Worm (Caenorhabditis elegans) whole organism, young adult: ENCODE results near the gene srt-41.
"Not testable (repeated sequence)": the region's sequence is repeated elsewhere in the genome, so short reads cannot be mapped to it uniquely, and the experiment has no call there.

Experiments used
- C17E4.6 ChIP-seq: fragments of 200-800 bp; sonication (Bioruptor generic); IDR thresholded peaks from 2 replicates; pipeline ENCODE4 v1.3.6; 2022; ENCODE audit warnings: missing genetic modification reagents, missing genetic modification characterization, missing compliant biosample characterization
- D2030.7 ChIP-seq: fragments of 200-800 bp; sonication (Bioruptor generic); IDR thresholded peaks from 2 replicates; pipeline ENCODE4 v1.3.6; 2022; ENCODE audit warnings: missing genetic modification reagents, missing genetic modification characterization, missing compliant biosample characterization
- cebp-1 ChIP-seq, 2 experiments: fragments of 200-800 bp in 1 of 2; sonication (Bioruptor generic) in 1 of 2; sonication (generic microtip) in 1 of 2; IDR thresholded peaks in 1 of 2; optimal IDR thresholded peaks in 1 of 2; 2 replicates each; pipeline versions ENCODE4 v1.3.6 to Lab custom; 2017 to 2022; ENCODE audit warnings: missing compliant biosample characterization in 2 of 2, missing genetic modification characterization in 2 of 2, mild to moderate bottlenecking in 1 of 2, missing genetic modification reagents in 1 of 2, moderate library complexity in 1 of 2
- ets-4 ChIP-seq: fragments of 200-800 bp; sonication (Bioruptor generic); optimal IDR thresholded peaks from 2 replicates; lab custom pipeline; 2018; ENCODE audit warnings: mild to moderate bottlenecking, missing genetic modification characterization, missing compliant biosample characterization
- hlh-26 ChIP-seq: fragments of 200-800 bp; sonication (Bioruptor generic); conservative IDR thresholded peaks from 2 replicates; pipeline ENCODE4 v1.3.6; 2022; ENCODE audit warnings: missing genetic modification reagents, missing genetic modification characterization, missing compliant biosample characterization
- nhr-27 ChIP-seq: fragments of 200-800 bp; sonication (Bioruptor generic); optimal IDR thresholded peaks from 2 replicates; lab custom pipeline; 2018; ENCODE audit warnings: mild to moderate bottlenecking, missing genetic modification characterization, moderate library complexity, missing compliant biosample characterization
- sea-2 ChIP-seq: fragments of 200-800 bp; sonication (Bioruptor generic); IDR thresholded peaks from 2 replicates; pipeline ENCODE4 v1.3.6; 2022; ENCODE audit warnings: missing genetic modification characterization, missing compliant biosample characterization
- snpc-4 ChIP-seq, 5 experiments: fragments of 150-350 bp in 1 of 5; sonication (generic microtip) in 4 of 5; optimal IDR thresholded peaks; 2 replicates each; lab custom pipeline; 2014 to 2018; ENCODE audit warnings: missing genetic modification characterization in 5 of 5, missing biosample characterization in 3 of 5, antibody characterized with exemption in 2 of 5, mild to moderate bottlenecking in 2 of 5, missing compliant biosample characterization in 2 of 5, missing genotype in 2 of 5, moderate library complexity in 2 of 5, missing genetic modification reagents in 1 of 5
- unc-130 ChIP-seq: sonication (generic microtip); optimal IDR thresholded peaks from 2 replicates; lab custom pipeline; 2016; ENCODE audit warnings: missing genetic modification reagents, missing genetic modification characterization, missing compliant biosample characterization
- zim-3 ChIP-seq: sonication (generic microtip); optimal IDR thresholded peaks from 2 replicates; lab custom pipeline; 2017; ENCODE audit warnings: mild to moderate bottlenecking, missing genetic modification characterization, moderate library complexity, missing compliant biosample characterization
- ztf-25 ChIP-seq: fragments of 200-800 bp; sonication (Bioruptor generic); IDR thresholded peaks from 2 replicates; pipeline ENCODE4 v1.3.6; 2022; ENCODE audit warnings: missing genetic modification reagents, missing genetic modification characterization, missing compliant biosample characterization
- ztf-3 ChIP-seq: fragments of 200-800 bp; sonication (Bioruptor generic); optimal IDR thresholded peaks from 2 replicates; lab custom pipeline; 2018; ENCODE audit warnings: mild to moderate bottlenecking, missing genetic modification characterization, missing compliant biosample characterization

DNA sequence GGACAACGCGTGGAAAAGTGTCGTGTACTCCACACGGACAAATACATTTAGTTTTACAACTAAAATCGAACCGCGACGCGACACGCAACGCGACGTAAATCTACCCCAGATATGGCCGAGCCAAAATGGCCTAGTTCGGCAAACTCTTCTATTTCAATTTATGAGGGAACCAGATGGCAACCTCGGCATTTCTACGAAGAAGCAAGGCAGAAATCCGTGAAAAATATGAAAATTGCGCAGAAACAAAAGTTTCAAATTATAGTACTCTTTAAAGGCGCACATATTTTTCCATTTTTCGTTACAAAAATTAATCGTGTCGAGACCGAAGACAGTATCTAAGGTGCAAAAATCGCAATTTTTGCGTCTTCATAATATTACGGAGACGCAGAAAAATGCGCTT lies 11.8 kb upstream of the srt-41 start, which contains the start of gene Y46H3A.5:
- not testable (repeated sequence) for TF ChIP-seq ztf-25 (GFP tag; lab: Robert Waterston, UW); snpc-4 (GFP tag; optimal IDR thresholded peaks at IDR 0.05; lab: Kevin White, UChicago); snpc-4 (tag; optimal IDR thresholded peaks at IDR 0.05; lab: Kevin White, UChicago); ztf-3 (GFP tag; lab: Kevin White, UChicago); cebp-1 (GFP tag; IDR thresholded peaks at IDR 0.05; lab: Robert Waterston, UW); cebp-1 (tag; optimal IDR thresholded peaks at IDR 0.05; lab: Kevin White, UChicago); sea-2 (GFP tag; lab: Robert Waterston, UW); unc-130 (GFP tag; lab: Kevin White, UChicago); nhr-27; D2030.7 (GFP tag; lab: Robert Waterston, UW); C17E4.6 (GFP tag; lab: Robert Waterston, UW); zim-3 (tag; lab: Kevin White, UChicago); ets-4 (GFP tag; lab: Kevin White, UChicago); hlh-26 (GFP tag; lab: Robert Waterston, UW)
